Worm (Caenorhabditis elegans) whole organism, L3 larva: Measurements from ENCODE around the gene W01F3.2.

Experiments
- R02D3.7 ChIP-seq: fragments of 150-350 bp; optimal IDR thresholded peaks from 2 replicates; lab custom pipeline; 2014; ENCODE audit warnings: missing biosample characterization, missing genetic modification characterization
- aly-2 ChIP-seq: fragments of 150-350 bp; optimal IDR thresholded peaks from 2 replicates; lab custom pipeline; 2014; ENCODE audit warnings: missing biosample characterization, missing genetic modification characterization
- egl-27 ChIP-seq: sonication (generic microtip); optimal IDR thresholded peaks from 4 replicates; lab custom pipeline; 2017; ENCODE audit warnings: missing biosample characterization, missing genetic modification reagents, missing genetic modification characterization
- fkh-10 ChIP-seq: sonication (generic microtip); optimal IDR thresholded peaks from 2 replicates; lab custom pipeline; 2017; ENCODE audit warnings: missing biosample characterization, missing genetic modification reagents, missing genetic modification characterization
- lin-39 ChIP-seq: fragments of 150-350 bp; optimal IDR thresholded peaks from 2 replicates; lab custom pipeline; 2018; ENCODE audit warnings: missing biosample characterization, missing genetic modification reagents, missing genetic modification characterization
- mdl-1 ChIP-seq: fragments of 150-350 bp; optimal IDR thresholded peaks from 2 replicates; lab custom pipeline; 2014; ENCODE audit warnings: missing biosample characterization, missing genetic modification characterization
- pha-4 ChIP-seq: fragments of 150-350 bp; optimal IDR thresholded peaks from 2 replicates; lab custom pipeline; 2014; ENCODE audit warnings: missing biosample characterization, missing genetic modification reagents, missing genetic modification characterization
- snpc-4 ChIP-seq: fragments of 150-350 bp; optimal IDR thresholded peaks from 2 replicates; lab custom pipeline; 2014; ENCODE audit warnings: missing biosample characterization, missing genetic modification characterization
- tbx-2 ChIP-seq: sonication (generic microtip); optimal IDR thresholded peaks from 2 replicates; lab custom pipeline; 2016; ENCODE audit warnings: mild to moderate bottlenecking, missing genetic modification characterization, missing compliant biosample characterization
- unc-39 ChIP-seq: sonication (generic microtip); optimal IDR thresholded peaks from 4 replicates; lab custom pipeline; 2017; ENCODE audit warnings: missing biosample characterization, missing genetic modification characterization
- unc-62 ChIP-seq: fragments of 150-350 bp; sonication (generic microtip); optimal IDR thresholded peaks from 4 replicates; lab custom pipeline; 2014; ENCODE audit warnings: missing biosample characterization, missing genetic modification reagents, missing genetic modification characterization
- ztf-11 ChIP-seq: fragments of 150-350 bp; optimal IDR thresholded peaks from 2 replicates; lab custom pipeline; 2014; ENCODE audit warnings: missing biosample characterization, missing genetic modification characterization
- ztf-4 ChIP-seq: fragments of 150-350 bp; optimal IDR thresholded peaks from 2 replicates; lab custom pipeline; 2014; ENCODE audit warnings: missing biosample characterization, missing genetic modification characterization

- TF ChIP-seq egl-27 (tag; lab: Kevin White, UChicago) (no peak), fkh-10 (GFP tag; lab: Kevin White, UChicago) (no peak), ztf-4 (tag; lab: Kevin White, UChicago) (no peak), unc-62 (GFP tag; lab: Kevin White, UChicago) (no peak), snpc-4 (no peak), mdl-1 (tag; lab: Kevin White, UChicago) (no peak), lin-39 (tag; lab: Kevin White, UChicago) (no peak), aly-2 (tag; lab: Kevin White, UChicago) (no peak), tbx-2 (no peak), ztf-11 (tag; lab: Kevin White, UChicago) (no peak), pha-4 (tag; lab: Kevin White, UChicago) (no peak), R02D3.7 (tag; lab: Kevin White, UChicago) (no peak), unc-39 (tag; lab: Kevin White, UChicago) (no peak)
Observed at ce11 chrV:20634330-20634729, 25.8 kb upstream of the W01F3.2 start, which contains the start of gene F46B3.16.
